Worm (Caenorhabditis elegans) whole organism, young adult: ENCODE measurements around the gene F54D12.1.
A peak's percentile ranks its signal among the peaks of the same experiment; 100 is the strongest.

ENCODE experiments used
- B0261.1 ChIP-seq: sonication (generic microtip); optimal IDR thresholded peaks from 2 replicates; lab custom pipeline; 2016; ENCODE audit warnings: mild to moderate bottlenecking, missing genetic modification characterization, moderate library complexity, missing compliant biosample characterization
- aptf-2 ChIP-seq: fragments of 200-800 bp; sonication (Bioruptor generic); conservative IDR thresholded peaks from 2 replicates; pipeline ENCODE4 v1.3.6; 2022; ENCODE audit warnings: missing genetic modification reagents, missing genetic modification characterization, missing compliant biosample characterization
- ccch-3 ChIP-seq: fragments of 200-800 bp; sonication (Bioruptor generic); optimal IDR thresholded peaks from 2 replicates; lab custom pipeline; 2018; ENCODE audit warnings: mild to moderate bottlenecking, missing genetic modification characterization, missing compliant biosample characterization
- ceh-79 ChIP-seq: sonication (generic microtip); optimal IDR thresholded peaks from 2 replicates; lab custom pipeline; 2017; ENCODE audit warnings: mild to moderate bottlenecking, missing genetic modification characterization, missing compliant biosample characterization
- chd-7 ChIP-seq: sonication (generic microtip); optimal IDR thresholded peaks from 2 replicates; lab custom pipeline; 2016; ENCODE audit warnings: mild to moderate bottlenecking, missing genetic modification characterization, moderate library complexity, missing compliant biosample characterization
- die-1 ChIP-seq: sonication (generic microtip); optimal IDR thresholded peaks from 2 replicates; lab custom pipeline; 2016; ENCODE audit warnings: missing genotype, mild to moderate bottlenecking, missing genetic modification characterization, missing compliant biosample characterization
- egrh-3 ChIP-seq: fragments of 200-800 bp; sonication (Bioruptor generic); IDR thresholded peaks from 2 replicates; pipeline ENCODE4 v1.3.6; 2022; ENCODE audit warnings: missing genetic modification reagents, missing genetic modification characterization, missing compliant biosample characterization
- ets-4 ChIP-seq: fragments of 200-800 bp; sonication (Bioruptor generic); optimal IDR thresholded peaks from 2 replicates; lab custom pipeline; 2018; ENCODE audit warnings: mild to moderate bottlenecking, missing genetic modification characterization, missing compliant biosample characterization
- hmg-20 ChIP-seq: fragments of 200-800 bp; sonication (Bioruptor generic); IDR thresholded peaks from 2 replicates; pipeline ENCODE4 v1.3.6; 2022; ENCODE audit warnings: missing genetic modification reagents, missing genetic modification characterization, missing compliant biosample characterization
- lir-1 ChIP-seq: fragments of 200-800 bp; sonication (Bioruptor generic); conservative IDR thresholded peaks from 2 replicates; pipeline ENCODE4 v1.3.6; 2022; ENCODE audit warnings: missing genetic modification reagents, missing genetic modification characterization, missing compliant biosample characterization
- nfya-2 ChIP-seq: fragments of 200-800 bp; sonication (Bioruptor generic); IDR thresholded peaks from 2 replicates; pipeline ENCODE4 v1.3.6; 2022; ENCODE audit warnings: missing genetic modification reagents, missing genetic modification characterization, missing compliant biosample characterization
- nhr-120 ChIP-seq: fragments of 200-800 bp; sonication (Bioruptor generic); IDR thresholded peaks from 2 replicates; pipeline ENCODE4 v1.3.6; 2022; ENCODE audit warnings: missing genetic modification characterization, missing compliant biosample characterization
- nhr-27 ChIP-seq: fragments of 200-800 bp; sonication (Bioruptor generic); optimal IDR thresholded peaks from 2 replicates; lab custom pipeline; 2018; ENCODE audit warnings: mild to moderate bottlenecking, missing genetic modification characterization, moderate library complexity, missing compliant biosample characterization
- somi-1 ChIP-seq: fragments of 200-800 bp; sonication (Bioruptor generic); optimal IDR thresholded peaks from 2 replicates; lab custom pipeline; 2018; ENCODE audit warnings: mild to moderate bottlenecking, missing genetic modification characterization, missing compliant biosample characterization
- tbx-9 ChIP-seq: sonication (generic microtip); optimal IDR thresholded peaks from 2 replicates; lab custom pipeline; 2016; ENCODE audit warnings: borderline replicate concordance, missing genetic modification characterization, inconsistent platforms, missing compliant biosample characterization
- ztf-3 ChIP-seq: fragments of 200-800 bp; sonication (Bioruptor generic); optimal IDR thresholded peaks from 2 replicates; lab custom pipeline; 2018; ENCODE audit warnings: mild to moderate bottlenecking, missing genetic modification characterization, missing compliant biosample characterization

The F54D12.1 gene

DNA sequence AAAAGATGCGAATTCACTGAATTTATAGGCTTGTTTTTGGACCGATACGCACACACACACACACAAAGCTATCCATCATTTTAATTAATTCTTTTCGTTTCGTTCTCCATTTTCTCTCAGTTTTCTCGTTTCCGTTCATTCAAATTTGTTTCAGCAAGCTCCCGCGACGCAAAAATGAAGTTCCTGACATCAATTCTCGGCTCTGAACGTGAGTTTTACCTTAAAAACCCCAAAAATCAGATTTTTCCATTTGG lies 38.1 kb downstream of the F54D12.1 start, which contains the start of gene Y51H7C.3:
Y51H7C.3 (plus strand) TSS at position 155 of the 254 bp plus-strand sequence.
- TF ChIP-seq lir-1 (GFP tag; lab: Robert Waterston, UW) (no peak), nhr-27 (tag; lab: Kevin White, UChicago) (no peak)

DNA sequence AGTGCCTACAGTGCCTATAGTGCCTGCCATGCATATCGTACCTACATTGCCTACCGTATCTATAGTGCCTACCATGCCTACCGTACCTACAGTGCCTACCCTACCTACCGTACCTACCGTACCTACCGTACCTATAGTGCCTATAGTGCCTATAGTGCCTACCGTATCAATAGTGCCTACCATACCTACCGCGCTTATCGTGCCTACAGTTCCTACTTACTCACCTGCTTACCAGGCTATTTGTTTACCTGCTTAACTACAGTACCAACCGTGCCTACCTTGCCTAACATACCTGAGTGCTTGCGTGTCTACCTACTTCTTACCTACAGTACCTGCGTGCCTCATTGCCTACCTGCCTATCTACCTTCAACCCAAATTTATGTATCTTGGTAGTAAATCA lies 41.3 kb downstream of the F54D12.1 start:
- TF ChIP-seq ztf-3 (no peak), nhr-27 (tag; lab: Kevin White, UChicago) (no peak), die-1 (tag; lab: Kevin White, UChicago) (no peak), hmg-20 (GFP tag; lab: Robert Waterston, UW) (no peak)
- TF ChIP-seq, all 124 proteins: peak for 0

DNA sequence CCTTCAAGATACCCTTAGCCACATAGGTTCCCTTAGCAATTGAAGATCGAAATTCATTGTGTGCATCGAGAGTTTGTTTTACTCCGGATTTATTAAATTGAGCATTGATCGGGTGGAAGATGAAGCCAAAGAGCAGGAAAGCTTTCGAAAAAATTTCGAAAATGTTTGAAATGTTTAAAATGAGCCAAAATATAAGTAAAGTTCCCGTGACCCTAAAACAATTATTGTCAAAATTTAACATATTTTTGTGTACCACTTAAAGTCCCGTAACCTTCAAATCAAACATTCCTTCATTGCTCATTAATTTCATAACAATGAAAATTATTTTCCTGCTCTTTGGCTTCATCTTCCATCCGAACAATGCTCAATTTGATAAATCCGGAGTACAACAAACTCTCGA lies 44.7 kb downstream of the F54D12.1 start, which contains the start of gene scl-17:
scl-17 (plus strand) TSS at position 301 of the 400 bp plus-strand sequence.
- TF ChIP-seq ccch-3 (GFP tag; lab: Kevin White, UChicago) (no peak), ets-4 (no peak), somi-1 (GFP tag; lab: Kevin White, UChicago) (no peak), tbx-9 (tag; lab: Kevin White, UChicago) (no peak), chd-7 (tag; lab: Kevin White, UChicago) (no peak), ceh-79 (tag; lab: Kevin White, UChicago) (no peak), egrh-3 (GFP tag; lab: Robert Waterston, UW) (no peak), nfya-2 (GFP tag; lab: Robert Waterston, UW) (no peak), nhr-120 (no peak), B0261.1 (tag; lab: Kevin White, UChicago) (no peak)

ce11 chrII:1446696-1447293 lies 46.6 kb downstream of the F54D12.1 start, which contains the start of gene Y51H7C.12:
TSS of gene Y51H7C.12 (minus strand) at chrII:1446746.
- peak; percentile 90 for TF ChIP-seq aptf-2 (GFP tag; lab: Robert Waterston, UW)
